Fruit fly (Drosophila melanogaster) whole organism, embryonic: ENCODE measurements around the gene CG11723.

Source experiments
- CG1024 ChIP-seq: fragments of 200-800 bp; sonication (Bioruptor generic); IDR thresholded peaks from 2 replicates; pipeline ENCODE4 v1.3.6; 2022; ENCODE audit warnings: missing biosample characterization, missing genetic modification characterization
- CG10543 ChIP-seq: fragments of 200-800 bp; sonication (Bioruptor generic); optimal IDR thresholded peaks from 3 replicates; lab custom pipeline; 2017; ENCODE audit warnings: missing biosample characterization, mild to moderate bottlenecking, missing genetic modification characterization, moderate library complexity
- CG11093 ChIP-seq: fragments of 200-800 bp; sonication (Bioruptor generic); IDR thresholded peaks from 3 replicates; pipeline ENCODE4 v1.3.6; 2022; ENCODE audit warnings: missing biosample characterization, missing genetic modification characterization
- CG11456 ChIP-seq: fragments of 200-800 bp; sonication (Bioruptor generic); IDR thresholded peaks from 3 replicates; pipeline ENCODE4 v1.3.6; 2022; ENCODE audit warnings: missing biosample characterization, missing genetic modification characterization
- CG13894 ChIP-seq: fragments of 200-800 bp; sonication (Bioruptor generic); optimal IDR thresholded peaks from 3 replicates; lab custom pipeline; 2018; ENCODE audit warnings: missing biosample characterization, mild to moderate bottlenecking, missing genetic modification characterization, moderate library complexity
- CG1602 ChIP-seq: fragments of 200-800 bp; sonication (Bioruptor generic); optimal IDR thresholded peaks from 3 replicates; lab custom pipeline; 2016; ENCODE audit warnings: missing biosample characterization, missing genetic modification characterization
- CG1647 ChIP-seq: fragments of 200-800 bp; sonication (Bioruptor generic); optimal IDR thresholded peaks from 3 replicates; lab custom pipeline; 2016; ENCODE audit warnings: missing biosample characterization, missing genetic modification characterization
- CG2875 ChIP-seq: fragments of 200-800 bp; sonication (Bioruptor generic); optimal IDR thresholded peaks from 2 replicates; lab custom pipeline; 2017; ENCODE audit warnings: missing biosample characterization, mild to moderate bottlenecking, missing genetic modification characterization, missing genetic modification reagents
- CG31224 ChIP-seq: fragments of 200-800 bp; sonication (Bioruptor generic); IDR thresholded peaks from 2 replicates; pipeline ENCODE4 v1.3.6; 2022; ENCODE audit warnings: missing biosample characterization, missing genetic modification characterization
- CG31441 ChIP-seq: fragments of 200-800 bp; sonication (Bioruptor generic); IDR thresholded peaks from 2 replicates; pipeline ENCODE4 v1.3.6; 2022; ENCODE audit warnings: missing biosample characterization, missing genetic modification characterization
- CG3163 ChIP-seq: fragments of 200-800 bp; sonication (Bioruptor generic); optimal IDR thresholded peaks from 3 replicates; lab custom pipeline; 2016; ENCODE audit warnings: missing biosample characterization, missing genetic modification characterization
- CG5180 ChIP-seq: fragments of 200-800 bp; sonication (Bioruptor generic); optimal IDR thresholded peaks from 3 replicates; lab custom pipeline; 2017; ENCODE audit warnings: missing biosample characterization, missing genetic modification characterization, mild to moderate bottlenecking, moderate library complexity, missing genetic modification reagents
- CG6175 ChIP-seq: fragments of 200-800 bp; sonication (Bioruptor generic); IDR thresholded peaks from 3 replicates; pipeline ENCODE4 v1.3.6; 2022; ENCODE audit warnings: missing biosample characterization, missing genetic modification characterization
- CG6689 ChIP-seq: fragments of 200-800 bp; sonication (Bioruptor generic); IDR thresholded peaks from 2 replicates; pipeline ENCODE4 v1.3.6; 2022; ENCODE audit warnings: missing biosample characterization, missing genetic modification characterization
- CG6854 ChIP-seq: fragments of 200-800 bp; sonication (Bioruptor generic); optimal IDR thresholded peaks from 3 replicates; lab custom pipeline; 2017; ENCODE audit warnings: missing biosample characterization, mild to moderate bottlenecking, missing genetic modification characterization
- CG7271 ChIP-seq: fragments of 200-800 bp; sonication (Bioruptor generic); optimal IDR thresholded peaks from 2 replicates; lab custom pipeline; 2018; ENCODE audit warnings: missing biosample characterization, mild to moderate bottlenecking, missing genetic modification characterization, moderate library complexity
- CG7372 ChIP-seq: fragments of 200-800 bp; sonication (Bioruptor generic); IDR thresholded peaks from 2 replicates; pipeline ENCODE4 v1.3.6; 2022; ENCODE audit warnings: missing biosample characterization, missing genetic modification characterization
- CG7839 ChIP-seq: fragments of 200-800 bp; sonication (Bioruptor generic); optimal IDR thresholded peaks from 3 replicates; lab custom pipeline; 2018; ENCODE audit warnings: missing biosample characterization, mild to moderate bottlenecking, missing genetic modification characterization, moderate library complexity
- CHES-1-like ChIP-seq: fragments of 200-800 bp; sonication (Bioruptor generic); optimal IDR thresholded peaks from 2 replicates; lab custom pipeline; 2016; ENCODE audit warnings: missing biosample characterization, missing genetic modification characterization
- CoRest ChIP-seq: fragments of 200-800 bp; sonication (Bioruptor generic); optimal IDR thresholded peaks from 3 replicates; lab custom pipeline; 2018; ENCODE audit warnings: missing biosample characterization, mild to moderate bottlenecking, missing genetic modification characterization, moderate library complexity
- D ChIP-seq, 2 experiments: fragments of 200-800 bp in 1 of 2; fragments of >200 bp in 1 of 2; sonication (Bioruptor generic) in 1 of 2; optimal IDR thresholded peaks; 2 replicates in 1 of 2; 3 replicates in 1 of 2; lab custom pipeline; 2017; ENCODE audit warnings: mild to moderate bottlenecking in 1 of 2, missing biosample characterization in 1 of 2, missing genetic modification characterization in 1 of 2, missing genetic modification reagents in 1 of 2
- Dek ChIP-seq: fragments of 200-800 bp; sonication (Bioruptor generic); optimal IDR thresholded peaks from 3 replicates; lab custom pipeline; 2019; ENCODE audit warnings: missing biosample characterization, mild to moderate bottlenecking, missing genetic modification characterization, moderate library complexity
- Elba2 ChIP-seq: fragments of 200-800 bp; sonication (Bioruptor generic); optimal IDR thresholded peaks from 3 replicates; lab custom pipeline; 2016; ENCODE audit warnings: missing biosample characterization, missing genetic modification characterization
- Gsc ChIP-seq: fragments of 200-800 bp; sonication (Bioruptor generic); IDR thresholded peaks from 2 replicates; pipeline ENCODE4 v1.3.6; 2022; ENCODE audit warnings: missing biosample characterization, missing genetic modification characterization
- Hand ChIP-seq: fragments of 200-800 bp; sonication (Bioruptor generic); optimal IDR thresholded peaks from 2 replicates; lab custom pipeline; 2017; ENCODE audit warnings: mild to moderate bottlenecking, missing biosample characterization, missing genetic modification reagents, missing genetic modification characterization
- Meics ChIP-seq: fragments of 200-800 bp; sonication (Bioruptor generic); optimal IDR thresholded peaks from 2 replicates; lab custom pipeline; 2017; ENCODE audit warnings: missing biosample characterization, mild to moderate bottlenecking, missing genetic modification characterization
- NFAT ChIP-seq: fragments of 200-800 bp; sonication (Bioruptor generic); IDR thresholded peaks from 2 replicates; pipeline ENCODE4 v1.3.6; 2022; ENCODE audit warnings: missing biosample characterization, missing genetic modification characterization
- Spps ChIP-seq: fragments of 200-800 bp; sonication (Bioruptor generic); optimal IDR thresholded peaks from 2 replicates; lab custom pipeline; 2018; ENCODE audit warnings: missing biosample characterization, mild to moderate bottlenecking, missing genetic modification characterization
- Stat92E ChIP-seq, 3 experiments: fragments of >200 bp in 2 of 3; fragments of 200-800 bp in 1 of 3; sonication (Bioruptor generic) in 1 of 3; optimal IDR thresholded peaks; 2 replicates each; lab custom pipeline; 2017 to 2019; ENCODE audit warnings: missing biosample characterization in 3 of 3, missing genetic modification characterization in 3 of 3, mild to moderate bottlenecking in 1 of 3, moderate library complexity in 1 of 3
- cad ChIP-seq: fragments of >200 bp; optimal IDR thresholded peaks from 2 replicates; lab custom pipeline; 2017; ENCODE audit warnings: missing biosample characterization, missing genetic modification characterization
- chif ChIP-seq, 2 experiments: fragments of 200-800 bp; sonication (Bioruptor generic); optimal IDR thresholded peaks; 3 replicates each; lab custom pipeline; 2016; ENCODE audit warnings: missing biosample characterization in 2 of 2, missing genetic modification characterization in 2 of 2
- chm ChIP-seq: fragments of 200-800 bp; sonication (Bioruptor generic); IDR thresholded peaks from 2 replicates; pipeline ENCODE4 v1.3.6; 2022; ENCODE audit warnings: missing biosample characterization, missing genetic modification characterization
- dan ChIP-seq: fragments of 200-800 bp; sonication (Bioruptor generic); IDR thresholded peaks from 2 replicates; pipeline ENCODE4 v1.3.6; 2022; ENCODE audit warnings: missing biosample characterization, missing genetic modification characterization
- disco-r ChIP-seq: fragments of 200-800 bp; sonication (Bioruptor generic); optimal IDR thresholded peaks from 2 replicates; lab custom pipeline; 2016; ENCODE audit warnings: missing biosample characterization, missing genetic modification characterization
- dysf ChIP-seq: fragments of 200-800 bp; sonication (Bioruptor generic); IDR thresholded peaks from 3 replicates; pipeline ENCODE4 v1.3.6; 2022; ENCODE audit warnings: missing biosample characterization, missing genetic modification characterization
- emc ChIP-seq: fragments of 200-800 bp; sonication (Bioruptor generic); optimal IDR thresholded peaks from 2 replicates; lab custom pipeline; 2016; ENCODE audit warnings: missing biosample characterization, missing genetic modification characterization
- fd64A ChIP-seq: fragments of 200-800 bp; sonication (Bioruptor generic); optimal IDR thresholded peaks from 3 replicates; lab custom pipeline; 2018; ENCODE audit warnings: missing biosample characterization, mild to moderate bottlenecking, missing genetic modification characterization
- lov ChIP-seq, 2 experiments: fragments of 200-800 bp in 1 of 2; fragments of >200 bp in 1 of 2; sonication (Bioruptor generic) in 1 of 2; IDR thresholded peaks in 1 of 2; optimal IDR thresholded peaks in 1 of 2; 2 replicates in 1 of 2; 3 replicates in 1 of 2; pipeline versions ENCODE4 v1.3.6 to Lab custom; 2017 to 2022; ENCODE audit warnings: missing biosample characterization in 1 of 2, missing genetic modification characterization in 1 of 2
- luna ChIP-seq: fragments of 200-800 bp; sonication (Bioruptor generic); optimal IDR thresholded peaks from 2 replicates; lab custom pipeline; 2016; ENCODE audit warnings: missing biosample characterization, missing genetic modification characterization
- maf-S ChIP-seq: fragments of 200-800 bp; sonication (Bioruptor generic); optimal IDR thresholded peaks from 2 replicates; lab custom pipeline; 2016; ENCODE audit warnings: missing biosample characterization, missing genetic modification characterization
- mam ChIP-seq: fragments of 200-800 bp; sonication (Bioruptor generic); optimal IDR thresholded peaks from 3 replicates; lab custom pipeline; 2016; ENCODE audit warnings: missing biosample characterization, missing genetic modification characterization
- nerfin-2 ChIP-seq: fragments of 200-800 bp; sonication (Bioruptor generic); IDR thresholded peaks from 2 replicates; pipeline ENCODE4 v1.3.6; 2022; ENCODE audit warnings: missing biosample characterization, missing genetic modification characterization; ENCODE audit not compliant: partially characterized antibody
- pho ChIP-seq: fragments of 200-800 bp; sonication (Bioruptor generic); optimal IDR thresholded peaks from 2 replicates; lab custom pipeline; 2016; ENCODE audit warnings: missing biosample characterization, missing genetic modification characterization
- pros ChIP-seq: fragments of 200-800 bp; sonication (Bioruptor generic); optimal IDR thresholded peaks from 3 replicates; lab custom pipeline; 2019; ENCODE audit warnings: missing biosample characterization, mild to moderate bottlenecking, missing genetic modification characterization, moderate library complexity
- so ChIP-seq: fragments of 200-800 bp; sonication (Bioruptor generic); IDR thresholded peaks from 3 replicates; pipeline ENCODE4 v1.3.6; 2022; ENCODE audit warnings: missing biosample characterization, missing genetic modification characterization
- tna ChIP-seq: fragments of 200-800 bp; sonication (Bioruptor generic); IDR thresholded peaks from 2 replicates; pipeline ENCODE4 v1.3.6; 2022; ENCODE audit warnings: missing biosample characterization, missing genetic modification characterization; ENCODE audit not compliant: partially characterized antibody
- wek ChIP-seq: fragments of 200-800 bp; sonication (Bioruptor generic); optimal IDR thresholded peaks from 3 replicates; lab custom pipeline; 2018; ENCODE audit warnings: missing biosample characterization, mild to moderate bottlenecking, missing genetic modification characterization, moderate library complexity

Gene CG11723

dm6 chr2L:2130157-2130987 lies 16.7 kb downstream of the CG11723 start, which contains the start of gene Glyp (continued):
- TF ChIP-seq Dek (tag; lab: Kevin White, UChicago) (peak; percentile 97), CG6854 (GFP tag; lab: Kevin White, UChicago) (peak; percentile 98), CG1647 (peak; percentile 59), CG7372 (GFP tag; lab: Robert Waterston, UW) (peak; percentile 93), Hand (GFP tag; lab: Kevin White, UChicago) (peak; percentile 98), Spps (tag; lab: Kevin White, UChicago) (peak; percentile 91), pros (GFP tag; lab: Kevin White, UChicago) (peak; percentile 72), wek (GFP tag; lab: Kevin White, UChicago) (peak; percentile 70), cad (GFP tag; lab: Kevin White, UChicago) (no peak), CG7271 (tag; lab: Kevin White, UChicago) (peak; percentile 81), emc (GFP tag; lab: Kevin White, UChicago) (peak; percentile 53), CG31224 (GFP tag; lab: Robert Waterston, UW) (peak; percentile 91), CG7839 (tag; lab: Kevin White, UChicago) (peak; percentile 98), nerfin-2 (GFP tag; lab: Robert Waterston, UW) (no peak), CG10543 (GFP tag; lab: Kevin White, UChicago) (peak; percentile 99), so (peak; percentile 94), CG11093 (GFP tag; lab: Robert Waterston, UW) (peak; percentile 92), lov (optimal IDR thresholded peaks at IDR 0.05; lab: Kevin White, UChicago) (no peak), lov (GFP tag; IDR thresholded peaks at IDR 0.05; lab: Robert Waterston, UW) (peak; percentile 74; the same call in 1 of the 3 replicates), tna (GFP tag; lab: Robert Waterston, UW) (no peak), CG1602 (GFP tag; lab: Kevin White, UChicago) (peak; percentile 90), CG2875 (GFP tag; lab: Kevin White, UChicago) (peak; percentile 95), fd64A (GFP tag; lab: Kevin White, UChicago) (peak; percentile 82), CG6175 (peak; percentile 81), disco-r (GFP tag; lab: Kevin White, UChicago) (no peak), CoRest (tag; lab: Kevin White, UChicago) (peak; percentile 98), CHES-1-like (peak; percentile 31), Meics (GFP tag; lab: Kevin White, UChicago) (peak; percentile 99), mam (GFP tag; lab: Kevin White, UChicago) (peak; percentile 69), CG6689 (GFP tag; lab: Robert Waterston, UW) (peak; percentile 96), NFAT (peak; percentile 95), luna (GFP tag; lab: Kevin White, UChicago) (no peak), dysf (GFP tag; lab: Robert Waterston, UW) (peak; percentile 98), dan (peak; percentile 51; the same call in 1 of the 2 replicates), Stat92E (GFP tag; optimal IDR thresholded peaks at IDR 0.05; lab: Kevin White, UChicago) (peak in 1 of 3 experiments; percentile 91), CG3163 (GFP tag; lab: Kevin White, UChicago) (peak; percentile 41), pho (GFP tag; lab: Kevin White, UChicago) (peak; percentile 90), Elba2 (peak; percentile 53), D (optimal IDR thresholded peaks at IDR 0.05; lab: Kevin White, UChicago) (no peak), D (GFP tag; optimal IDR thresholded peaks at IDR 0.05; lab: Kevin White, UChicago) (peak; percentile 95), CG31441 (GFP tag; lab: Robert Waterston, UW) (peak; percentile 99), CG1024 (peak; percentile 63), maf-S (GFP tag; lab: Kevin White, UChicago) (peak; percentile 39), Gsc (GFP tag; lab: Robert Waterston, UW) (peak; percentile 43; the same call in 1 of the 2 replicates), CG13894 (tag; lab: Kevin White, UChicago) (peak; percentile 97), CG11456 (GFP tag; lab: Robert Waterston, UW) (peak; percentile 94), chif (GFP tag; optimal IDR thresholded peaks at IDR 0.05; lab: Kevin White, UChicago) (peak; percentile 35 to 76), CG5180 (GFP tag; lab: Kevin White, UChicago) (peak; percentile 91), chm (peak; percentile 71; the same call in 1 of the 2 replicates)
